Worm (Caenorhabditis elegans): Measurements from ENCODE around the gene col-122.

- no peak for TF ChIP-seq him-1 (tag; optimal IDR thresholded peaks at IDR 0.05)
- no peak for TF ChIP-seq dao-5 (tag; optimal IDR thresholded peaks at IDR 0.05)
These were observed 44.8 kb downstream of the col-122 start for ce11 chrIV:9607945-9608344.

Measured in whole organism, L4/young adult.